Fruit fly (Drosophila melanogaster): Measurements from ENCODE around the gene ex.
A peak's percentile ranks its signal among the peaks of the same experiment; 100 is the strongest.

Gene ex

dm6 chr2L:478749-479482, 47.9 kb downstream of the ex start (continued):
- TF ChIP-seq CG2129 (GFP tag; IDR thresholded peaks at IDR 0.05; ENCODE audit: partially characterized antibody) (no peak), CG1647 (GFP tag; optimal IDR thresholded peaks at IDR 0.05) (no peak), Hey (tag; optimal IDR thresholded peaks at IDR 0.05) (peak; percentile 67), NC2α (GFP tag; optimal IDR thresholded peaks at IDR 0.05) (no peak), CG18764 (GFP tag; optimal IDR thresholded peaks at IDR 0.05) (no peak), CG30020 (tag; optimal IDR thresholded peaks at IDR 0.05) (no peak), CG34224 (GFP tag; IDR thresholded peaks at IDR 0.05; ENCODE audit: partially characterized antibody) (no peak), gro (GFP tag; optimal IDR thresholded peaks at IDR 0.05) (peak; percentile 37), unpg (GFP tag; optimal IDR thresholded peaks at IDR 0.05) (no peak), CG12659 (GFP tag; optimal IDR thresholded peaks at IDR 0.05) (no peak), CG5180 (GFP tag; optimal IDR thresholded peaks at IDR 0.05) (peak; percentile 37), CG31388 (GFP tag; optimal IDR thresholded peaks at IDR 0.05) (no peak), BtbVII (GFP tag; optimal IDR thresholded peaks at IDR 0.05) (peak; percentile 62), btn (GFP tag; optimal IDR thresholded peaks at IDR 0.05) (no peak), CG10979 (tag; optimal IDR thresholded peaks at IDR 0.05) (no peak), CG11093 (GFP tag; IDR thresholded peaks at IDR 0.05) (no peak), Poxn (GFP tag; IDR thresholded peaks at IDR 0.05) (no peak), E2f1 (GFP tag; IDR thresholded peaks at IDR 0.05) (no peak), grn (GFP tag; optimal IDR thresholded peaks at IDR 0.05) (no peak), gcm2 (GFP tag; optimal IDR thresholded peaks at IDR 0.05) (peak; percentile 31), nmo (GFP tag; optimal IDR thresholded peaks at IDR 0.05) (no peak), stwl (tag; optimal IDR thresholded peaks at IDR 0.05) (no peak), ham (GFP tag; IDR thresholded peaks at IDR 0.05) (no peak), ttk (GFP tag; IDR thresholded peaks at IDR 0.05) (no peak), CG16815 (GFP tag; optimal IDR thresholded peaks at IDR 0.05) (no peak), nerfin-1 (tag; optimal IDR thresholded peaks at IDR 0.05) (peak; percentile 12), peb (GFP tag; IDR thresholded peaks at IDR 0.05) (no peak), gce (GFP tag; IDR thresholded peaks at IDR 0.05) (no peak), Spps (tag; optimal IDR thresholded peaks at IDR 0.05) (no peak), B-H1 (GFP tag; IDR thresholded peaks at IDR 0.05) (no peak), CG1832 (GFP tag; optimal IDR thresholded peaks at IDR 0.05) (peak; percentile 96), Ets97D (GFP tag; optimal IDR thresholded peaks at IDR 0.05) (no peak), CG15073 (GFP tag; optimal IDR thresholded peaks at IDR 0.05) (no peak), CG3838 (GFP tag; optimal IDR thresholded peaks at IDR 0.05) (peak; percentile 46), CG31441 (GFP tag; IDR thresholded peaks at IDR 0.05) (no peak), insv (GFP tag; optimal IDR thresholded peaks at IDR 0.05) (peak in 1 of 2 experiments; percentile 31), h (optimal IDR thresholded peaks at IDR 0.05) (no peak), CG43689 (GFP tag; IDR thresholded peaks at IDR 0.05) (no peak), CG10462 (GFP tag; optimal IDR thresholded peaks at IDR 0.05) (no peak), CG4730 (GFP tag; IDR thresholded peaks at IDR 0.05) (no peak), Drgx (GFP tag; IDR thresholded peaks at IDR 0.05) (no peak), Ravus (GFP tag; IDR thresholded peaks at IDR 0.05) (no peak), CG10431 (GFP tag; optimal IDR thresholded peaks at IDR 0.05) (no peak), sr (GFP tag; IDR thresholded peaks at IDR 0.05) (no peak), maf-S (GFP tag; optimal IDR thresholded peaks at IDR 0.05) (no peak), sqz (GFP tag; optimal IDR thresholded peaks at IDR 0.05) (peak; percentile 66), otp (GFP tag; IDR thresholded peaks at IDR 0.05) (no peak), CG17359 (tag; optimal IDR thresholded peaks at IDR 0.05) (peak; percentile 35), CG9609 (GFP tag; optimal IDR thresholded peaks at IDR 0.05) (no peak), cwo (GFP tag; optimal IDR thresholded peaks at IDR 0.05) (peak; percentile 98), CG2712 (tag; optimal IDR thresholded peaks at IDR 0.05) (peak; percentile 11)
